Fruit fly (Drosophila melanogaster) whole organism, embryonic: ENCODE measurements around the gene gb.
A peak's percentile ranks its signal among the peaks of the same experiment; 100 is the strongest.

Experiments
- Abd-B ChIP-seq: fragments of 200-800 bp; sonication (Bioruptor generic); optimal IDR thresholded peaks from 2 replicates; lab custom pipeline; 2018; ENCODE audit warnings: missing biosample characterization, mild to moderate bottlenecking, missing genetic modification characterization, moderate library complexity
- Adf1 ChIP-seq: fragments of 200-800 bp; sonication (Bioruptor generic); IDR thresholded peaks from 2 replicates; pipeline ENCODE4 v1.3.6; 2022; ENCODE audit warnings: missing biosample characterization, missing genetic modification characterization
- Asciz ChIP-seq: fragments of 200-800 bp; sonication (Bioruptor generic); optimal IDR thresholded peaks from 2 replicates; lab custom pipeline; 2017; ENCODE audit warnings: missing biosample characterization, mild to moderate bottlenecking, missing genetic modification characterization, missing genetic modification reagents
- B-H2 ChIP-seq: fragments of 200-800 bp; sonication (Bioruptor generic); optimal IDR thresholded peaks from 2 replicates; lab custom pipeline; 2018; ENCODE audit warnings: missing biosample characterization, mild to moderate bottlenecking, missing genetic modification characterization
- CG10431 ChIP-seq: fragments of 200-800 bp; sonication (Bioruptor generic); optimal IDR thresholded peaks from 3 replicates; lab custom pipeline; 2018; ENCODE audit warnings: missing biosample characterization, mild to moderate bottlenecking, missing genetic modification characterization
- CG10565 ChIP-seq: fragments of 200-800 bp; sonication (Bioruptor generic); optimal IDR thresholded peaks from 3 replicates; lab custom pipeline; 2016; ENCODE audit warnings: missing biosample characterization, mild to moderate bottlenecking, missing genetic modification characterization
- CG11093 ChIP-seq: fragments of 200-800 bp; sonication (Bioruptor generic); IDR thresholded peaks from 3 replicates; pipeline ENCODE4 v1.3.6; 2022; ENCODE audit warnings: missing biosample characterization, missing genetic modification characterization
- CG11456 ChIP-seq: fragments of 200-800 bp; sonication (Bioruptor generic); IDR thresholded peaks from 3 replicates; pipeline ENCODE4 v1.3.6; 2022; ENCODE audit warnings: missing biosample characterization, missing genetic modification characterization
- CG11560 ChIP-seq: fragments of 200-800 bp; sonication (Bioruptor generic); IDR thresholded peaks from 3 replicates; pipeline ENCODE4 v1.3.6; 2022; ENCODE audit warnings: missing biosample characterization, missing genetic modification characterization
- CG12236 ChIP-seq: fragments of 200-800 bp; sonication (Bioruptor generic); optimal IDR thresholded peaks from 2 replicates; lab custom pipeline; 2016; ENCODE audit warnings: missing biosample characterization, missing genetic modification characterization
- CG12299 ChIP-seq: fragments of 200-800 bp; sonication (Bioruptor generic); optimal IDR thresholded peaks from 2 replicates; lab custom pipeline; 2018; ENCODE audit warnings: missing biosample characterization, mild to moderate bottlenecking, missing genetic modification characterization
- CG13123 ChIP-seq: fragments of 200-800 bp; sonication (Bioruptor generic); optimal IDR thresholded peaks from 2 replicates; lab custom pipeline; 2016; ENCODE audit warnings: missing biosample characterization, missing genetic modification characterization
- CG13287 ChIP-seq: fragments of 200-800 bp; sonication (Bioruptor generic); IDR thresholded peaks from 2 replicates; pipeline ENCODE4 v1.3.6; 2022; ENCODE audit warnings: missing biosample characterization, missing genetic modification characterization; ENCODE audit not compliant: partially characterized antibody
- CG13624 ChIP-seq: fragments of 200-800 bp; sonication (Bioruptor generic); optimal IDR thresholded peaks from 2 replicates; lab custom pipeline; 2016; ENCODE audit warnings: missing biosample characterization, missing genetic modification characterization
- CG15011 ChIP-seq: fragments of 200-800 bp; sonication (Bioruptor generic); optimal IDR thresholded peaks from 3 replicates; lab custom pipeline; 2018; ENCODE audit warnings: missing biosample characterization, mild to moderate bottlenecking, missing genetic modification characterization
- CG17361 ChIP-seq: fragments of 200-800 bp; sonication (Bioruptor generic); IDR thresholded peaks from 3 replicates; pipeline ENCODE4 v1.3.6; 2022; ENCODE audit warnings: missing biosample characterization, missing genetic modification characterization
- CG17612 ChIP-seq: fragments of 200-800 bp; sonication (Bioruptor generic); IDR thresholded peaks from 2 replicates; pipeline ENCODE4 v1.3.6; 2022; ENCODE audit warnings: missing biosample characterization, missing genetic modification characterization
- CG18011 ChIP-seq: fragments of 200-800 bp; sonication (Bioruptor generic); optimal IDR thresholded peaks from 2 replicates; lab custom pipeline; 2017; ENCODE audit warnings: missing biosample characterization, missing genetic modification characterization, mild to moderate bottlenecking, moderate library complexity, missing genotype
- CG2678 ChIP-seq: fragments of 200-800 bp; sonication (Bioruptor generic); optimal IDR thresholded peaks from 3 replicates; lab custom pipeline; 2019; ENCODE audit warnings: missing biosample characterization, mild to moderate bottlenecking, missing genetic modification characterization, moderate library complexity
- CG31224 ChIP-seq: fragments of 200-800 bp; sonication (Bioruptor generic); IDR thresholded peaks from 2 replicates; pipeline ENCODE4 v1.3.6; 2022; ENCODE audit warnings: missing biosample characterization, missing genetic modification characterization
- CG31388 ChIP-seq: fragments of 200-800 bp; sonication (Bioruptor generic); optimal IDR thresholded peaks from 2 replicates; lab custom pipeline; 2016; ENCODE audit warnings: missing biosample characterization, missing genetic modification characterization
- CG3163 ChIP-seq: fragments of 200-800 bp; sonication (Bioruptor generic); optimal IDR thresholded peaks from 3 replicates; lab custom pipeline; 2016; ENCODE audit warnings: missing biosample characterization, missing genetic modification characterization
- CG8281 ChIP-seq: fragments of 200-800 bp; sonication (Bioruptor generic); optimal IDR thresholded peaks from 2 replicates; lab custom pipeline; 2018; ENCODE audit warnings: missing biosample characterization, mild to moderate bottlenecking, missing genetic modification characterization, moderate library complexity
- CG9797 ChIP-seq: fragments of 200-800 bp; sonication (Bioruptor generic); optimal IDR thresholded peaks from 3 replicates; lab custom pipeline; 2018; ENCODE audit warnings: missing biosample characterization, mild to moderate bottlenecking, missing genetic modification characterization
- CG9817 ChIP-seq: fragments of 200-800 bp; sonication (Bioruptor generic); optimal IDR thresholded peaks from 2 replicates; lab custom pipeline; 2018; ENCODE audit warnings: missing biosample characterization, mild to moderate bottlenecking, missing genetic modification characterization, moderate library complexity
- CoRest ChIP-seq: fragments of 200-800 bp; sonication (Bioruptor generic); optimal IDR thresholded peaks from 3 replicates; lab custom pipeline; 2018; ENCODE audit warnings: missing biosample characterization, mild to moderate bottlenecking, missing genetic modification characterization, moderate library complexity
- D19B ChIP-seq: fragments of 200-800 bp; sonication (Bioruptor generic); optimal IDR thresholded peaks from 2 replicates; lab custom pipeline; 2017; ENCODE audit warnings: missing biosample characterization, mild to moderate bottlenecking, missing genetic modification characterization
- Elba2 ChIP-seq: fragments of 200-800 bp; sonication (Bioruptor generic); optimal IDR thresholded peaks from 3 replicates; lab custom pipeline; 2016; ENCODE audit warnings: missing biosample characterization, missing genetic modification characterization
- Fer2 ChIP-seq: fragments of 200-800 bp; sonication (Bioruptor generic); optimal IDR thresholded peaks from 2 replicates; lab custom pipeline; 2018; ENCODE audit warnings: missing biosample characterization, mild to moderate bottlenecking, missing genetic modification characterization, moderate library complexity
- HHEX ChIP-seq: fragments of 200-800 bp; sonication (Bioruptor generic); optimal IDR thresholded peaks from 3 replicates; lab custom pipeline; 2017; ENCODE audit warnings: missing biosample characterization, mild to moderate bottlenecking, missing genetic modification characterization, missing genetic modification reagents
- HLH3B ChIP-seq: fragments of 200-800 bp; sonication (Bioruptor generic); IDR thresholded peaks from 2 replicates; pipeline ENCODE4 v1.3.6; 2022; ENCODE audit warnings: missing biosample characterization, missing genetic modification characterization
- NfI ChIP-seq: fragments of 200-800 bp; sonication (Bioruptor generic); optimal IDR thresholded peaks from 3 replicates; lab custom pipeline; 2018; ENCODE audit warnings: missing biosample characterization, mild to moderate bottlenecking, missing genetic modification characterization, moderate library complexity
- Side ChIP-seq: fragments of 200-800 bp; sonication (Bioruptor generic); optimal IDR thresholded peaks from 2 replicates; lab custom pipeline; 2016; ENCODE audit warnings: missing biosample characterization, missing genetic modification characterization
- Sry-δ ChIP-seq: fragments of 200-800 bp; sonication (Bioruptor generic); optimal IDR thresholded peaks from 2 replicates; lab custom pipeline; 2016; ENCODE audit warnings: missing biosample characterization, missing genetic modification characterization
- Stat92E ChIP-seq, 3 experiments: fragments of >200 bp in 2 of 3; fragments of 200-800 bp in 1 of 3; sonication (Bioruptor generic) in 1 of 3; optimal IDR thresholded peaks; 2 replicates each; lab custom pipeline; 2017 to 2019; ENCODE audit warnings: missing biosample characterization in 3 of 3, missing genetic modification characterization in 3 of 3, mild to moderate bottlenecking in 1 of 3, moderate library complexity in 1 of 3
- Tbp ChIP-seq: fragments of >200 bp; optimal IDR thresholded peaks from 2 replicates; lab custom pipeline; 2018; ENCODE audit warnings: missing biosample characterization, missing genetic modification characterization
- Xrp1 ChIP-seq: fragments of 200-800 bp; sonication (Bioruptor generic); IDR thresholded peaks from 2 replicates; pipeline ENCODE4 v1.3.6; 2022; ENCODE audit warnings: missing biosample characterization, missing genetic modification characterization
- aop ChIP-seq: fragments of 200-800 bp; sonication (Bioruptor generic); IDR thresholded peaks from 2 replicates; pipeline ENCODE4 v1.3.6; 2022; ENCODE audit warnings: missing biosample characterization, missing genetic modification characterization
- ato ChIP-seq: fragments of 200-800 bp; sonication (Bioruptor generic); IDR thresholded peaks from 2 replicates; pipeline ENCODE4 v1.3.6; 2022; ENCODE audit warnings: missing biosample characterization, missing genetic modification characterization; ENCODE audit not compliant: partially characterized antibody
- crc ChIP-seq: fragments of 200-800 bp; sonication (Bioruptor generic); optimal IDR thresholded peaks from 2 replicates; lab custom pipeline; 2016; ENCODE audit warnings: missing biosample characterization, missing genetic modification characterization
- en ChIP-seq: fragments of 200-800 bp; sonication (Bioruptor generic); optimal IDR thresholded peaks from 2 replicates; lab custom pipeline; 2016; ENCODE audit warnings: missing biosample characterization, missing genetic modification characterization
- fd96Cb ChIP-seq: fragments of 200-800 bp; sonication (Bioruptor generic); optimal IDR thresholded peaks from 2 replicates; lab custom pipeline; 2018; ENCODE audit warnings: missing biosample characterization, mild to moderate bottlenecking, missing genetic modification characterization, moderate library complexity
- fu2 ChIP-seq: fragments of 200-800 bp; sonication (Bioruptor generic); optimal IDR thresholded peaks from 2 replicates; lab custom pipeline; 2016; ENCODE audit warnings: missing biosample characterization, missing genetic modification characterization
- gcm ChIP-seq: fragments of 200-800 bp; sonication (Bioruptor generic); optimal IDR thresholded peaks from 2 replicates; lab custom pipeline; 2019; ENCODE audit warnings: missing biosample characterization, mild to moderate bottlenecking, missing genetic modification characterization, moderate library complexity
- lbe ChIP-seq: fragments of 200-800 bp; sonication (Bioruptor generic); optimal IDR thresholded peaks from 2 replicates; lab custom pipeline; 2016; ENCODE audit warnings: missing biosample characterization, mild to moderate bottlenecking, missing genetic modification characterization
- lilli ChIP-seq: fragments of 200-800 bp; sonication (Bioruptor generic); optimal IDR thresholded peaks from 3 replicates; lab custom pipeline; 2016; ENCODE audit warnings: missing biosample characterization, missing genetic modification characterization
- sens-2 ChIP-seq: fragments of 200-800 bp; sonication (Bioruptor generic); IDR thresholded peaks from 2 replicates; pipeline ENCODE4 v1.3.6; 2022; ENCODE audit warnings: missing biosample characterization, missing genetic modification characterization
- stwl ChIP-seq: fragments of 200-800 bp; sonication (Bioruptor generic); optimal IDR thresholded peaks from 3 replicates; lab custom pipeline; 2018; ENCODE audit warnings: missing biosample characterization, mild to moderate bottlenecking, missing genetic modification characterization, moderate library complexity
- sug ChIP-seq: fragments of 200-800 bp; optimal IDR thresholded peaks from 2 replicates; lab custom pipeline; 2019; ENCODE audit warnings: missing biosample characterization, mild to moderate bottlenecking, missing genetic modification characterization, moderate library complexity
- tna ChIP-seq: fragments of 200-800 bp; sonication (Bioruptor generic); IDR thresholded peaks from 2 replicates; pipeline ENCODE4 v1.3.6; 2022; ENCODE audit warnings: missing biosample characterization, missing genetic modification characterization; ENCODE audit not compliant: partially characterized antibody
- vvl ChIP-seq: fragments of 200-800 bp; sonication (Bioruptor generic); IDR thresholded peaks from 2 replicates; pipeline ENCODE4 v1.3.6; 2022; ENCODE audit warnings: missing biosample characterization, missing genetic modification characterization

Gene gb

DNA sequence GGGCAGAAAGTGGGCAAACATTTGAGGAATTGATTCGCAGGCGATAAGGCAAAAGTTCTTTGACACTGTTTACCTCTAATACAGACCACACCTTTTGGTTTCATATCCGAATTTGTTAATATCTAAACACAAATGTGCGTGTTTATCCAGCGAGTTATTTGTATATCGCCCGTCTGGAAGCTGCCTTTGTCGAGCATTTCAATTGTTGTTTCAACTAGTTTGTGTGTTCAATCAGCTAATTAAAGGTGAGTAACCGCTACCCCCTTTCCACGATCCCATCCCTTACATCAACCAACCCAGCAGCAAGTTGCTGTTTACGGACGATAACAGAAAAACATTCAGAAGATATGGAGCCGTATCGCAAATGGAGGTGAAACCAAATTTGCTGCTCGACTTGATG lies 19.3 kb upstream of the gb start (continued):
- TF ChIP-seq fd96Cb (tag; lab: Kevin White, UChicago) (no peak), ato (GFP tag; lab: Robert Waterston, UW) (no peak), CG8281 (no peak), CG15011 (GFP tag; lab: Kevin White, UChicago) (peak; percentile 56), CG13123 (GFP tag; lab: Kevin White, UChicago) (peak; percentile 8), D19B (GFP tag; lab: Kevin White, UChicago) (no peak), sug (tag; lab: Kevin White, UChicago) (peak; percentile 0), Asciz (peak; percentile 35), Elba2 (GFP tag; lab: Kevin White, UChicago) (no peak), lbe (GFP tag; lab: Kevin White, UChicago) (no peak), Tbp (GFP tag; lab: Kevin White, UChicago) (no peak), crc (GFP tag; lab: Kevin White, UChicago) (peak; percentile 38), CG11093 (GFP tag; lab: Robert Waterston, UW) (no peak), vvl (GFP tag; lab: Robert Waterston, UW) (peak; percentile 44; the same call in 1 of the 2 replicates), Sry-δ (peak; percentile 2), Fer2 (tag; lab: Kevin White, UChicago) (peak; percentile 13), NfI (GFP tag; lab: Kevin White, UChicago) (peak; percentile 22), CG9817 (tag; lab: Kevin White, UChicago) (peak; percentile 41), CG13287 (GFP tag; lab: Robert Waterston, UW) (no peak), en (GFP tag; lab: Kevin White, UChicago) (no peak), CG10565 (GFP tag; lab: Kevin White, UChicago) (no peak), Stat92E (GFP tag; optimal IDR thresholded peaks at IDR 0.05; lab: Kevin White, UChicago) (no peak), CG9797 (GFP tag; lab: Kevin White, UChicago) (no peak), tna (GFP tag; lab: Robert Waterston, UW) (no peak), Side (GFP tag; lab: Kevin White, UChicago) (peak; percentile 64), HHEX (GFP tag; lab: Kevin White, UChicago) (peak; percentile 67), CG13624 (GFP tag; lab: Kevin White, UChicago) (peak; percentile 32), CG12236 (no peak), fu2 (no peak), Xrp1 (GFP tag; lab: Robert Waterston, UW) (peak; percentile 32; the same call in 1 of the 2 replicates), CG11560 (tag; lab: Robert Waterston, UW) (no peak; the same call in 2 of the 3 replicates), CG31388 (GFP tag; lab: Kevin White, UChicago) (no peak), gcm (GFP tag; lab: Kevin White, UChicago) (no peak), aop (GFP tag; lab: Robert Waterston, UW) (no peak), stwl (tag; lab: Kevin White, UChicago) (no peak), CG11456 (GFP tag; lab: Robert Waterston, UW) (0 out of 3 replicates have a peak, but pooled peaks have one; percentile 62), CG10431 (no peak), sens-2 (no peak), CG18011 (GFP tag; lab: Kevin White, UChicago) (peak; percentile 24), Adf1 (GFP tag; lab: Robert Waterston, UW) (no peak; the same call in 1 of the 2 replicates), CG17361 (GFP tag; lab: Robert Waterston, UW) (no peak), CoRest (tag; lab: Kevin White, UChicago) (peak; percentile 1), CG2678 (tag; lab: Kevin White, UChicago) (peak; percentile 66), CG31224 (GFP tag; lab: Robert Waterston, UW) (peak; percentile 23; the same call in 1 of the 2 replicates), CG3163 (GFP tag; lab: Kevin White, UChicago) (peak; percentile 19), HLH3B (GFP tag; lab: Robert Waterston, UW) (peak; percentile 31; the same call in 1 of the 2 replicates), CG17612 (no peak), Abd-B (GFP tag; lab: Kevin White, UChicago) (no peak), lilli (peak; percentile 25), B-H2 (GFP tag; lab: Kevin White, UChicago) (peak; percentile 71), CG12299 (tag; lab: Kevin White, UChicago) (peak; percentile 8)
